Worm (Caenorhabditis elegans) whole organism, L4 larva: ENCODE data around the gene Y7A5A.1.

Experiments used
- ZK546.5 ChIP-seq, 2 experiments: sonication (generic microtip); optimal IDR thresholded peaks; 2 replicates each; lab custom pipeline; 2017; ENCODE audit warnings: missing biosample characterization in 2 of 2, missing genetic modification characterization in 2 of 2
- ama-1 ChIP-seq: fragments of 150-350 bp; optimal IDR thresholded peaks from 2 replicates; lab custom pipeline; 2014; ENCODE audit warnings: inconsistent platforms, mixed read lengths
- ceh-82 ChIP-seq: sonication (generic microtip); optimal IDR thresholded peaks from 2 replicates; lab custom pipeline; 2017; ENCODE audit warnings: missing biosample characterization, missing genetic modification characterization
- lsy-2 ChIP-seq, 2 experiments: fragments of 150-350 bp in 1 of 2; sonication (generic microtip) in 1 of 2; optimal IDR thresholded peaks; 2 replicates each; lab custom pipeline; 2014 to 2017; ENCODE audit warnings: missing biosample characterization in 2 of 2, missing genetic modification characterization in 2 of 2
- mep-1 ChIP-seq: fragments of 150-350 bp; sonication (generic microtip); optimal IDR thresholded peaks from 3 replicates; lab custom pipeline; 2014; ENCODE audit warnings: missing biosample characterization, missing genetic modification characterization
- nhr-77 ChIP-seq: fragments of 150-350 bp; optimal IDR thresholded peaks from 2 replicates; lab custom pipeline; 2014; ENCODE audit warnings: missing biosample characterization, missing genetic modification characterization
- snpc-1.2 ChIP-seq: fragments of 200-800 bp; sonication (Bioruptor generic); IDR thresholded peaks from 2 replicates; pipeline ENCODE4 v1.3.6; 2022; ENCODE audit warnings: missing genetic modification reagents, missing genetic modification characterization, missing compliant biosample characterization
- ztf-11 ChIP-seq: fragments of 150-350 bp; optimal IDR thresholded peaks from 2 replicates; lab custom pipeline; 2014; ENCODE audit warnings: missing biosample characterization, missing genetic modification characterization

DNA sequence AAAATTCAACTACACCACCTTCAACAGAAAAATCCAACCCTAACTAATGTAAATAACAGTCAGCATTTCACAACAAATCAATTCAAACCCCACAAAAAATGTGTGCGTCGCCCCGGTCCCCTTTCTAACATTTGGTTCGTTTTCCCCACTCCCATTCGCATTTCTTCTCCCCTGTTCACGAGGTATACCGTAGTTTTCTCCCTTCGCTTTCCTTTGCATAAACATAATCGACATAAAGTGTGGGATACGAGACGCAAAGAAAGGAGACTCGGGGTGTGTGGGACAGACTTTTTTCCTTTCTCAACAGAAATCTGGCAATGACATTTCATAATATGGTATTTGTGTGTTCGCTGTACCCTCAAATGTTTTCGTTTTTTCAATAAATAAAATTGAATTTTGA lies 40.0 kb upstream of the Y7A5A.1 start:
- TF ChIP-seq ama-1 (no peak), ztf-11 (tag; lab: Kevin White, UChicago) (no peak), nhr-77 (tag; lab: Kevin White, UChicago) (no peak), ceh-82 (tag; lab: Kevin White, UChicago) (no peak), lsy-2 (tag; optimal IDR thresholded peaks at IDR 0.05; lab: Kevin White, UChicago) (no peak), snpc-1.2 (GFP tag; lab: Robert Waterston, UW) (no peak), ZK546.5 (tag; optimal IDR thresholded peaks at IDR 0.05; lab: Kevin White, UChicago) (no peak), mep-1 (tag; lab: Kevin White, UChicago) (no peak)
